Worm (Caenorhabditis elegans) whole organism, late embryonic: ENCODE measurements around the gene B0244.10.

Experiments
- C08G9.2 ChIP-seq: sonication (generic microtip); optimal IDR thresholded peaks from 2 replicates; lab custom pipeline; 2016; ENCODE audit warnings: mild to moderate bottlenecking, missing genetic modification characterization, moderate library complexity, missing compliant biosample characterization
- F13H6.1 ChIP-seq: sonication (generic microtip); optimal IDR thresholded peaks from 2 replicates; lab custom pipeline; 2016; ENCODE audit warnings: missing genetic modification characterization, missing compliant biosample characterization
- K02D7.2 ChIP-seq: sonication (generic microtip); optimal IDR thresholded peaks from 2 replicates; lab custom pipeline; 2017; ENCODE audit warnings: mild to moderate bottlenecking, missing genetic modification characterization, missing compliant biosample characterization
- K09A11.1 ChIP-seq: sonication (generic microtip); optimal IDR thresholded peaks from 2 replicates; lab custom pipeline; 2017; ENCODE audit warnings: antibody characterized with exemption, mild to moderate bottlenecking, missing genetic modification characterization, missing compliant biosample characterization; ENCODE audit not compliant: insufficient read depth
- ama-1 ChIP-seq: fragments of 150-350 bp; optimal IDR thresholded peaks from 2 replicates; lab custom pipeline; 2014
- ceh-18 ChIP-seq: sonication (generic microtip); optimal IDR thresholded peaks from 2 replicates; lab custom pipeline; 2016; ENCODE audit warnings: missing genetic modification characterization, missing compliant biosample characterization
- ceh-19 ChIP-seq: fragments of 200-800 bp; sonication (Bioruptor generic); optimal IDR thresholded peaks from 2 replicates; lab custom pipeline; 2018; ENCODE audit warnings: mild to moderate bottlenecking, missing genetic modification characterization, missing compliant biosample characterization
- ceh-22 ChIP-seq: sonication (generic microtip); optimal IDR thresholded peaks from 2 replicates; lab custom pipeline; 2017; ENCODE audit warnings: missing biosample characterization, missing genetic modification characterization
- ceh-30 ChIP-seq: fragments of 150-350 bp; optimal IDR thresholded peaks from 2 replicates; lab custom pipeline; 2014; ENCODE audit warnings: missing biosample characterization, missing genetic modification characterization
- ceh-31 ChIP-seq: sonication (generic microtip); optimal IDR thresholded peaks from 2 replicates; lab custom pipeline; 2016; ENCODE audit warnings: missing genetic modification characterization, missing compliant biosample characterization
- ceh-34 ChIP-seq: sonication (generic microtip); optimal IDR thresholded peaks from 2 replicates; lab custom pipeline; 2016; ENCODE audit warnings: mild to moderate bottlenecking, missing genetic modification characterization, missing compliant biosample characterization
- ceh-48 ChIP-seq: sonication (generic microtip); optimal IDR thresholded peaks from 2 replicates; lab custom pipeline; 2016; ENCODE audit warnings: missing genetic modification characterization, inconsistent platforms, missing compliant biosample characterization
- dve-1 ChIP-seq: sonication (generic microtip); optimal IDR thresholded peaks from 2 replicates; lab custom pipeline; 2017; ENCODE audit warnings: antibody characterized with exemption, mild to moderate bottlenecking, missing genetic modification characterization, missing compliant biosample characterization
- elt-2 ChIP-seq: sonication (generic microtip); optimal IDR thresholded peaks from 2 replicates; lab custom pipeline; 2016; ENCODE audit warnings: missing genetic modification reagents, missing genetic modification characterization, missing compliant biosample characterization
- ets-4 ChIP-seq: sonication (generic microtip); optimal IDR thresholded peaks from 2 replicates; lab custom pipeline; 2016; ENCODE audit warnings: missing genetic modification characterization, missing compliant biosample characterization
- eyg-1 ChIP-seq: sonication (generic microtip); optimal IDR thresholded peaks from 2 replicates; lab custom pipeline; 2016; ENCODE audit warnings: missing genotype, missing genetic modification characterization, missing compliant biosample characterization
- fax-1 ChIP-seq: sonication (generic microtip); optimal IDR thresholded peaks from 2 replicates; lab custom pipeline; 2016; ENCODE audit warnings: missing genotype, missing genetic modification characterization, missing compliant biosample characterization
- fkh-10 ChIP-seq: fragments of 150-350 bp; optimal IDR thresholded peaks from 2 replicates; lab custom pipeline; 2014; ENCODE audit warnings: missing biosample characterization, missing genetic modification reagents, missing genetic modification characterization
- fkh-6 ChIP-seq: sonication (generic microtip); optimal IDR thresholded peaks from 2 replicates; lab custom pipeline; 2016; ENCODE audit warnings: missing genetic modification characterization, missing compliant biosample characterization
- gmeb-2 ChIP-seq: sonication (generic microtip); optimal IDR thresholded peaks from 2 replicates; lab custom pipeline; 2016; ENCODE audit warnings: missing genetic modification characterization, inconsistent platforms, missing compliant biosample characterization
- hlh-13 ChIP-seq: fragments of 200-800 bp; sonication (Bioruptor generic); optimal IDR thresholded peaks from 2 replicates; lab custom pipeline; 2018; ENCODE audit warnings: mild to moderate bottlenecking, missing genetic modification characterization, missing compliant biosample characterization
- hlh-30 ChIP-seq: sonication (generic microtip); optimal IDR thresholded peaks from 2 replicates; lab custom pipeline; 2017; ENCODE audit warnings: antibody characterized with exemption, missing genetic modification characterization, missing compliant biosample characterization; ENCODE audit not compliant: insufficient read depth
- hlh-6 ChIP-seq: sonication (generic microtip); optimal IDR thresholded peaks from 2 replicates; lab custom pipeline; 2016; ENCODE audit warnings: missing genotype, missing genetic modification characterization, missing compliant biosample characterization
- hlh-8 ChIP-seq: sonication (generic microtip); optimal IDR thresholded peaks from 2 replicates; lab custom pipeline; 2016; ENCODE audit warnings: missing genotype, missing genetic modification characterization, missing compliant biosample characterization
- lim-6 ChIP-seq: sonication (generic microtip); optimal IDR thresholded peaks from 2 replicates; lab custom pipeline; 2016; ENCODE audit warnings: missing genetic modification characterization, missing compliant biosample characterization
- lin-11 ChIP-seq: fragments of 200-800 bp; sonication (Bioruptor generic); optimal IDR thresholded peaks from 2 replicates; lab custom pipeline; 2018; ENCODE audit warnings: mild to moderate bottlenecking, missing genetic modification characterization, missing compliant biosample characterization
- nfya-1 ChIP-seq: sonication (generic microtip); optimal IDR thresholded peaks from 2 replicates; lab custom pipeline; 2017; ENCODE audit warnings: missing genetic modification characterization, mild to moderate bottlenecking, missing compliant biosample characterization, antibody characterized with exemption, moderate library complexity
- odd-2 ChIP-seq: sonication (generic microtip); optimal IDR thresholded peaks from 2 replicates; lab custom pipeline; 2017; ENCODE audit warnings: antibody characterized with exemption, mild to moderate bottlenecking, missing genetic modification characterization, missing compliant biosample characterization
- pag-3 ChIP-seq: sonication (generic microtip); optimal IDR thresholded peaks from 2 replicates; lab custom pipeline; 2016; ENCODE audit warnings: missing compliant biosample characterization, missing genetic modification characterization, borderline replicate concordance
- pat-9 ChIP-seq: fragments of 200-800 bp; sonication (Bioruptor generic); optimal IDR thresholded peaks from 2 replicates; lab custom pipeline; 2018; ENCODE audit warnings: mild to moderate bottlenecking, missing genetic modification characterization, moderate library complexity, missing compliant biosample characterization
- pqm-1 ChIP-seq: sonication (generic microtip); optimal IDR thresholded peaks from 2 replicates; lab custom pipeline; 2016; ENCODE audit warnings: missing genetic modification characterization, missing compliant biosample characterization
- pros-1 ChIP-seq: fragments of 150-350 bp; optimal IDR thresholded peaks from 2 replicates; lab custom pipeline; 2014; ENCODE audit warnings: missing biosample characterization, missing genetic modification reagents, missing genetic modification characterization
- rnt-1 ChIP-seq: sonication (generic microtip); optimal IDR thresholded peaks from 2 replicates; lab custom pipeline; 2016; ENCODE audit warnings: missing genetic modification characterization, missing compliant biosample characterization
- sdc-2 ChIP-seq: sonication (generic microtip); optimal IDR thresholded peaks from 2 replicates; lab custom pipeline; 2016; ENCODE audit warnings: missing genotype, missing genetic modification characterization, missing compliant biosample characterization
- sox-4 ChIP-seq: sonication (generic microtip); optimal IDR thresholded peaks from 2 replicates; lab custom pipeline; 2017; ENCODE audit warnings: mild to moderate bottlenecking, missing genetic modification characterization, inconsistent platforms, missing compliant biosample characterization
- syd-9 ChIP-seq: sonication (generic microtip); optimal IDR thresholded peaks from 2 replicates; lab custom pipeline; 2016; ENCODE audit warnings: mild to moderate bottlenecking, missing genetic modification characterization, moderate library complexity, missing compliant biosample characterization
- tbx-2 ChIP-seq: sonication (generic microtip); optimal IDR thresholded peaks from 2 replicates; lab custom pipeline; 2016; ENCODE audit warnings: missing genetic modification characterization, missing compliant biosample characterization
- ttx-3 ChIP-seq: sonication (generic microtip); optimal IDR thresholded peaks from 2 replicates; lab custom pipeline; 2016; ENCODE audit warnings: missing genetic modification reagents, missing genetic modification characterization, missing compliant biosample characterization
- unc-42 ChIP-seq: sonication (generic microtip); optimal IDR thresholded peaks from 2 replicates; lab custom pipeline; 2016; ENCODE audit warnings: missing genotype, missing genetic modification characterization, missing compliant biosample characterization
- unc-55 ChIP-seq: sonication (generic microtip); optimal IDR thresholded peaks from 2 replicates; lab custom pipeline; 2017; ENCODE audit warnings: missing biosample characterization, missing genetic modification reagents, missing genetic modification characterization
- unc-86 ChIP-seq: sonication (generic microtip); optimal IDR thresholded peaks from 2 replicates; lab custom pipeline; 2016; ENCODE audit warnings: missing genetic modification characterization, missing compliant biosample characterization
- zip-5 ChIP-seq: sonication (generic microtip); optimal IDR thresholded peaks from 2 replicates; lab custom pipeline; 2016; ENCODE audit warnings: missing genetic modification characterization, missing compliant biosample characterization
- ztf-16 ChIP-seq: sonication (generic microtip); optimal IDR thresholded peaks from 2 replicates; lab custom pipeline; 2017; ENCODE audit warnings: missing genetic modification characterization, missing compliant biosample characterization

Gene B0244.10

DNA sequence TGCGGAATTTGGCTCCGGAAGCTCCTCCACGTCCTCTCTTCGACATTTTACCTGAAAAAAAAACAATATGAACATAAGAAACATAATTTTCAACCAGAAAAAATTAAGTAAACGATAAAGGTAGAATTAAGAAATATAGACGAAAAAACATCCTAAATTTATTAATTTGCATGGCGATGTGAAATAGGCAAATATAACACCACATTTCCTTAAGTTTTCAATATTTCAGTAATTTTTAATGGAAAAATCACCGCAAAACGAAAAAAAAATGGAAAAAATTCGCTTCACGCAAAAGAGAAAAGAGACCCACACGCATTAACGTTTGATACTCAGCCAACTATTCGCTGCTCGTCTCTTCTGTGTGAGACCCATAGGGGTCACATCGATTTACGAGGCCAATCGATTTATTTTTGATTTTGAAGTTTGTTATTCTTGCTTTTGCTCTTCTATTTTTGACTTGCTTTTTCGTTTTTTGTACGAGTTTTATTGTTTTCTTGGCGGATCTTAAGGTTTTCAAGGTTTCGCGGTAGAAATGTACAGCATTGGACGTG lies 28.8 kb upstream of the B0244.10 start, which contains the start of gene rpl-23:
Gene rpl-23 (minus strand): TSS at position 51 of the 551 bp plus-strand sequence.
- TF ChIP-seq C08G9.2 (tag; lab: Kevin White, UChicago): no peak
- no peak for TF ChIP-seq hlh-13 (GFP tag; lab: Kevin White, UChicago)
- TF ChIP-seq pqm-1 (tag; lab: Kevin White, UChicago): no peak
- peak; percentile 46 for TF ChIP-seq ceh-34 (tag; lab: Kevin White, UChicago)
- peak; percentile 29 for TF ChIP-seq tbx-2
- no peak for TF ChIP-seq ceh-19
- no peak for TF ChIP-seq ttx-3 (tag; lab: Kevin White, UChicago)
- TF ChIP-seq hlh-8: no peak
- peak; percentile 24 for TF ChIP-seq elt-2
- peak; percentile 98 for TF ChIP-seq ceh-48 (tag; lab: Kevin White, UChicago)
- peak; percentile 40 for TF ChIP-seq ets-4
- TF ChIP-seq hlh-6 (tag; lab: Kevin White, UChicago): no peak
- TF ChIP-seq ceh-22: no peak
- no peak for TF ChIP-seq pat-9 (tag; lab: Kevin White, UChicago)
- TF ChIP-seq hlh-30 (tag; lab: Kevin White, UChicago): peak; percentile 56
- peak; percentile 47 for TF ChIP-seq K09A11.1 (tag; lab: Kevin White, UChicago)
- TF ChIP-seq sox-4 (tag; lab: Kevin White, UChicago): no peak
- TF ChIP-seq dve-1 (tag; lab: Kevin White, UChicago): peak; percentile 69
- TF ChIP-seq zip-5: no peak
- no peak for TF ChIP-seq ceh-30 (tag; lab: Kevin White, UChicago)
- TF ChIP-seq nfya-1 (tag; lab: Kevin White, UChicago): peak; percentile 87
- TF ChIP-seq ceh-31 (tag; lab: Kevin White, UChicago): peak; percentile 85
- no peak for TF ChIP-seq odd-2 (tag; lab: Kevin White, UChicago)
- no peak for TF ChIP-seq lim-6 (tag; lab: Kevin White, UChicago)
- TF ChIP-seq rnt-1 (tag; lab: Kevin White, UChicago): peak; percentile 5
- no peak for TF ChIP-seq gmeb-2 (tag; lab: Kevin White, UChicago)
- no peak for TF ChIP-seq ama-1 (lab: Kevin White, UChicago)
- peak; percentile 60 for TF ChIP-seq ceh-18 (tag; lab: Kevin White, UChicago)
- peak; percentile 78 for TF ChIP-seq unc-42
- TF ChIP-seq ztf-16 (tag; lab: Kevin White, UChicago): no peak
- no peak for TF ChIP-seq syd-9 (tag; lab: Kevin White, UChicago)
- TF ChIP-seq eyg-1 (tag; lab: Kevin White, UChicago): no peak
- peak; percentile 71 for TF ChIP-seq unc-55 (GFP tag; lab: Kevin White, UChicago)
- TF ChIP-seq sdc-2 (tag; lab: Kevin White, UChicago): no peak
- TF ChIP-seq fkh-6 (tag; lab: Kevin White, UChicago): no peak
- no peak for TF ChIP-seq F13H6.1
- peak; percentile 11 for TF ChIP-seq pros-1
- TF ChIP-seq, all 69 proteins: peak for 15

ce11 chrIII:5707546-5707945 lies 27.4 kb upstream of the B0244.10 start:
- no peak for TF ChIP-seq nfya-1 (tag; lab: Kevin White, UChicago)
- no peak for TF ChIP-seq rnt-1 (tag; lab: Kevin White, UChicago)
- TF ChIP-seq ceh-48 (tag; lab: Kevin White, UChicago): no peak
- TF ChIP-seq fax-1 (tag; lab: Kevin White, UChicago): no peak
- TF ChIP-seq pag-3 (tag; lab: Kevin White, UChicago): no peak
- no peak for TF ChIP-seq lin-11 (tag; lab: Kevin White, UChicago)

DNA sequence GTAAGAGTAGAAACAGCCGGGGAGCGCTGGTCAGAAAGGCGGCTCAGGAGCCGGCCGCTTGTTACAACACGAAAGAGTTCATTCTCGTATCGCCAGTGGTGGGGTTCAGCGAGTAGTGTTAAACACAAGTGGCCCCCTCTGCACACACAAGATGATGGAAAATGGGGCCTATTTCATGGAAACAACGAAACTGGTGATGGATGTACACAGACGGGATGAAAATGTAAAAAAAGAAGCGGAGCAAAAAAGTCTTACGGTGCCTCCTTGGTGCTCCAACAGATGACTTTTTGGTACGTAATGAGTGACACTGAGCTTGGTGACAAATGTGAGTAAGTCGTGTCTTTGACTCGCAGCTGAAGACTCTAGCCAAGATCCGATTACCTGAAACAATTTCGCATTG lies 26.9 kb upstream of the B0244.10 start:
- TF ChIP-seq fkh-10 (GFP tag; lab: Kevin White, UChicago) (no peak), unc-86 (tag; lab: Kevin White, UChicago) (no peak), ceh-34 (tag; lab: Kevin White, UChicago) (peak; percentile 8), nfya-1 (tag; lab: Kevin White, UChicago) (no peak), ceh-19 (peak; percentile 29), K02D7.2 (tag; lab: Kevin White, UChicago) (no peak)
